Worm (Caenorhabditis elegans) whole organism, L4 larva: ENCODE results near the gene clh-3.
A peak's percentile ranks its signal among the peaks of the same experiment; 100 is the strongest.

Experiments used
- D1046.2 ChIP-seq: fragments of 200-800 bp; sonication (Bioruptor generic); IDR thresholded peaks from 2 replicates; pipeline ENCODE4 v1.3.6; 2022; ENCODE audit warnings: missing genetic modification characterization, missing compliant biosample characterization
- F26F4.8 ChIP-seq: fragments of 200-800 bp; sonication (Bioruptor generic); conservative IDR thresholded peaks from 2 replicates; pipeline ENCODE4 v1.3.6; 2022; ENCODE audit warnings: missing genetic modification characterization, missing compliant biosample characterization
- F44E2.7 ChIP-seq: fragments of 200-800 bp; sonication (Bioruptor generic); IDR thresholded peaks from 2 replicates; pipeline ENCODE4 v2.1.2; 2022; ENCODE audit warnings: missing genetic modification characterization, missing compliant biosample characterization
- F49E8.2 ChIP-seq: sonication (generic microtip); optimal IDR thresholded peaks from 2 replicates; lab custom pipeline; 2016; ENCODE audit warnings: missing compliant biosample characterization, mild to moderate bottlenecking, missing genetic modification characterization, borderline replicate concordance
- T20F7.1 ChIP-seq: fragments of 200-800 bp; sonication (Bioruptor generic); optimal IDR thresholded peaks from 2 replicates; lab custom pipeline; 2018; ENCODE audit warnings: mild to moderate bottlenecking, missing genetic modification characterization, missing compliant biosample characterization
- Y48G9A.11 ChIP-seq: fragments of 200-800 bp; sonication (Bioruptor generic); IDR thresholded peaks from 2 replicates; pipeline ENCODE4 v1.3.6; 2022; ENCODE audit warnings: missing genetic modification reagents, missing genetic modification characterization, missing compliant biosample characterization
- Y5F2A.4 ChIP-seq: fragments of 200-800 bp; sonication (Bioruptor generic); optimal IDR thresholded peaks from 2 replicates; lab custom pipeline; 2018; ENCODE audit warnings: mild to moderate bottlenecking, missing genetic modification characterization, missing compliant biosample characterization
- aly-2 ChIP-seq: sonication (generic microtip); optimal IDR thresholded peaks from 2 replicates; lab custom pipeline; 2018; ENCODE audit warnings: missing biosample characterization, missing genetic modification characterization
- ama-1 ChIP-seq: fragments of 150-350 bp; optimal IDR thresholded peaks from 2 replicates; lab custom pipeline; 2014; ENCODE audit warnings: inconsistent platforms, mixed read lengths
- attf-4 ChIP-seq: sonication (generic microtip); optimal IDR thresholded peaks from 3 replicates; lab custom pipeline; 2017; ENCODE audit warnings: missing biosample characterization, missing genetic modification characterization
- ceh-44 ChIP-seq: fragments of 200-800 bp; sonication (Bioruptor generic); IDR thresholded peaks from 2 replicates; pipeline ENCODE4 v1.3.6; 2022; ENCODE audit warnings: missing genetic modification reagents, missing genetic modification characterization, missing compliant biosample characterization
- ceh-62 ChIP-seq: sonication (generic microtip); optimal IDR thresholded peaks from 2 replicates; lab custom pipeline; 2017; ENCODE audit warnings: missing biosample characterization, missing genetic modification characterization
- ctbp-1 ChIP-seq: fragments of 200-800 bp; sonication (Bioruptor generic); IDR thresholded peaks from 2 replicates; pipeline ENCODE4 v1.3.6; 2022; ENCODE audit warnings: missing genetic modification reagents, missing genetic modification characterization, missing compliant biosample characterization
- daf-16 ChIP-seq, 3 experiments: sonication (generic microtip); optimal IDR thresholded peaks; 2 replicates each; lab custom pipeline; 2016 to 2017; ENCODE audit warnings: missing genetic modification characterization in 3 of 3, missing genetic modification reagents in 3 of 3, mild to moderate bottlenecking in 2 of 3, missing compliant biosample characterization in 2 of 3, missing biosample characterization in 1 of 3, moderate library complexity in 1 of 3
- daf-19 ChIP-seq: fragments of 200-800 bp; sonication (Bioruptor generic); conservative IDR thresholded peaks from 2 replicates; pipeline ENCODE4 v1.3.6; 2022; ENCODE audit warnings: missing genetic modification characterization, missing compliant biosample characterization
- dmd-6 ChIP-seq: fragments of 200-800 bp; sonication (Bioruptor generic); IDR thresholded peaks from 2 replicates; pipeline ENCODE4 v1.3.6; 2022; ENCODE audit warnings: missing genetic modification reagents, missing genetic modification characterization, missing compliant biosample characterization
- dmd-8 ChIP-seq: fragments of 200-800 bp; sonication (Bioruptor generic); IDR thresholded peaks from 2 replicates; pipeline ENCODE4 v1.3.6; 2022; ENCODE audit warnings: missing genetic modification characterization, missing compliant biosample characterization
- duxl-1 ChIP-seq: sonication (generic microtip); optimal IDR thresholded peaks from 2 replicates; lab custom pipeline; 2016; ENCODE audit warnings: mild to moderate bottlenecking, missing genetic modification characterization, moderate library complexity, missing compliant biosample characterization; ENCODE audit not compliant: poor library complexity
- dve-1 ChIP-seq: sonication (generic microtip); optimal IDR thresholded peaks from 2 replicates; lab custom pipeline; 2017; ENCODE audit warnings: antibody characterized with exemption, mild to moderate bottlenecking, missing genetic modification characterization, missing compliant biosample characterization; ENCODE audit not compliant: insufficient read depth
- egl-27 ChIP-seq: sonication (generic microtip); optimal IDR thresholded peaks from 3 replicates; lab custom pipeline; 2017; ENCODE audit warnings: missing biosample characterization, missing genetic modification reagents, missing genetic modification characterization
- egl-43 ChIP-seq: fragments of 200-800 bp; sonication (Bioruptor generic); IDR thresholded peaks from 2 replicates; pipeline ENCODE4 v1.3.6; 2022; ENCODE audit warnings: missing genetic modification reagents, missing genetic modification characterization, missing compliant biosample characterization
- fkh-10 ChIP-seq: fragments of 150-350 bp; optimal IDR thresholded peaks from 2 replicates; lab custom pipeline; 2014; ENCODE audit warnings: missing biosample characterization, missing genetic modification reagents, missing genetic modification characterization
- hlh-11 ChIP-seq: fragments of 200-800 bp; sonication (Bioruptor generic); optimal IDR thresholded peaks from 2 replicates; lab custom pipeline; 2018; ENCODE audit warnings: mild to moderate bottlenecking, missing genetic modification characterization, missing compliant biosample characterization
- hlh-30 ChIP-seq: sonication (generic microtip); optimal IDR thresholded peaks from 2 replicates; lab custom pipeline; 2017; ENCODE audit warnings: antibody characterized with exemption, mild to moderate bottlenecking, missing genetic modification characterization, missing compliant biosample characterization; ENCODE audit not compliant: insufficient read depth
- lir-3 ChIP-seq: sonication (generic microtip); optimal IDR thresholded peaks from 2 replicates; lab custom pipeline; 2016; ENCODE audit warnings: mild to moderate bottlenecking, missing genetic modification characterization, missing compliant biosample characterization
- lsy-2 ChIP-seq, 2 experiments: fragments of 150-350 bp in 1 of 2; sonication (generic microtip) in 1 of 2; optimal IDR thresholded peaks; 2 replicates each; lab custom pipeline; 2014 to 2017; ENCODE audit warnings: missing biosample characterization in 2 of 2, missing genetic modification characterization in 2 of 2
- madf-5 ChIP-seq, 2 experiments: fragments of 200-800 bp; sonication (Bioruptor generic); IDR thresholded peaks; 2 replicates each; pipeline ENCODE4 v1.3.6; 2022; ENCODE audit warnings: missing compliant biosample characterization in 2 of 2, missing genetic modification characterization in 2 of 2
- mes-2 ChIP-seq: sonication (generic microtip); optimal IDR thresholded peaks from 2 replicates; lab custom pipeline; 2016; ENCODE audit warnings: missing genotype, mild to moderate bottlenecking, missing genetic modification characterization, missing compliant biosample characterization; ENCODE audit not compliant: poor library complexity, severe bottlenecking
- mxl-3 ChIP-seq: fragments of 200-800 bp; sonication (Bioruptor generic); optimal IDR thresholded peaks from 2 replicates; lab custom pipeline; 2018; ENCODE audit warnings: mild to moderate bottlenecking, missing genetic modification characterization, missing compliant biosample characterization
- nhr-10 ChIP-seq: fragments of 150-350 bp; optimal IDR thresholded peaks from 2 replicates; lab custom pipeline; 2014; ENCODE audit warnings: missing biosample characterization, missing genetic modification characterization
- nhr-102 ChIP-seq: sonication (generic microtip); optimal IDR thresholded peaks from 2 replicates; lab custom pipeline; 2016; ENCODE audit warnings: mild to moderate bottlenecking, missing genetic modification characterization, moderate library complexity, missing compliant biosample characterization
- nhr-28 ChIP-seq: fragments of 150-350 bp; optimal IDR thresholded peaks from 2 replicates; lab custom pipeline; 2014; ENCODE audit warnings: missing biosample characterization, missing genetic modification characterization
- nhr-6 ChIP-seq: fragments of 150-350 bp; optimal IDR thresholded peaks from 2 replicates; lab custom pipeline; 2014; ENCODE audit warnings: missing biosample characterization, missing genetic modification characterization
- nhr-77 ChIP-seq: fragments of 150-350 bp; optimal IDR thresholded peaks from 2 replicates; lab custom pipeline; 2014; ENCODE audit warnings: missing biosample characterization, missing genetic modification characterization
- pha-4 ChIP-seq, 2 experiments: fragments of 150-350 bp in 1 of 2; fragments of 200-800 bp in 1 of 2; sonication (Bioruptor generic) in 1 of 2; IDR thresholded peaks in 1 of 2; optimal IDR thresholded peaks in 1 of 2; 2 replicates each; pipeline versions ENCODE4 v1.3.6 to Lab custom; 2014 to 2022; ENCODE audit warnings: missing genetic modification characterization in 2 of 2, missing genetic modification reagents in 2 of 2, missing biosample characterization in 1 of 2, missing compliant biosample characterization in 1 of 2
- pqm-1 ChIP-seq: sonication (generic microtip); optimal IDR thresholded peaks from 2 replicates; lab custom pipeline; 2017; ENCODE audit warnings: missing biosample characterization, missing genetic modification characterization
- rbr-2 ChIP-seq: sonication (generic microtip); optimal IDR thresholded peaks from 2 replicates; lab custom pipeline; 2016; ENCODE audit warnings: missing genotype, missing genetic modification characterization, missing compliant biosample characterization
- saeg-2 ChIP-seq: fragments of 200-800 bp; sonication (Bioruptor generic); IDR thresholded peaks from 2 replicates; pipeline ENCODE4 v1.3.6; 2022; ENCODE audit warnings: missing genetic modification reagents, missing genetic modification characterization, missing compliant biosample characterization
- set-16 ChIP-seq: fragments of 200-800 bp; sonication (Bioruptor generic); IDR thresholded peaks from 2 replicates; pipeline ENCODE4 v1.3.6; 2022; ENCODE audit warnings: missing genetic modification reagents, missing genetic modification characterization, missing compliant biosample characterization
- skn-1 ChIP-seq: fragments of 150-350 bp; optimal IDR thresholded peaks from 2 replicates; lab custom pipeline; 2014; ENCODE audit warnings: missing biosample characterization, missing genetic modification characterization
- tra-1 ChIP-seq: fragments of 200-800 bp; sonication (Bioruptor generic); IDR thresholded peaks from 2 replicates; pipeline ENCODE4 v1.3.6; 2022; ENCODE audit warnings: missing genetic modification reagents, missing genetic modification characterization, missing compliant biosample characterization
- unc-130 ChIP-seq: sonication (generic microtip); optimal IDR thresholded peaks from 2 replicates; lab custom pipeline; 2016; ENCODE audit warnings: missing genetic modification reagents, missing genetic modification characterization, missing compliant biosample characterization
- zag-1 ChIP-seq: fragments of 150-350 bp; optimal IDR thresholded peaks from 2 replicates; lab custom pipeline; 2014; ENCODE audit warnings: missing biosample characterization, missing genetic modification characterization
- zip-2 ChIP-seq: fragments of 150-350 bp; optimal IDR thresholded peaks from 2 replicates; lab custom pipeline; 2014; ENCODE audit warnings: missing biosample characterization, missing genetic modification characterization

clh-3 gene

DNA sequence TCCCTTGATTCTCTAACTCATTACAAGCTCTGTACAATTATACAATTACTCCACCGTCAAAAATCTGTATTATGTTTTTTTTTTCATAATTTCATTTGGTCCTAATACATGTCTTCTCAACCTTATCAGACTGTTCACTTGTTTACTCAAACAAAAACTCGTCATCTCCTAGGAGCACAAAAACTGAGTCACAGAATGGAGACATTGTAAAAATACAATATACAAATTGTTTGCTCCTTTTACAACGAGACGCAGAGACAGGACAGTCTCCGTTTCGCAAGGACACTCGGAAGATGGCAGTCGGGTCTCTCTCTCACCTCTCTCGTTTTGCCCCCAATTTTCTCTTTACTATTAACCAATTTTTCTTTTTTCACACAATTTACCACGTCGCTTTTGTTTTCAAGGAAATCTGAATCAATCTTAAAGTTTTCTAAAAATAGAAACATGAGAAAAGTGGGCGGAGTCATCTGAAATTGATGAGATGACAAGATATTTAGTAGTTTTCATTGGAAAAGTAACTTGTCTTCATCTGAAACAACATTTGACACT lies 30.0 kb upstream of the clh-3 start, which contains the start of gene F32A5.8 (continued):
- TF ChIP-seq F44E2.7 (GFP tag; lab: Robert Waterston, UW) (no peak), dmd-8 (GFP tag; lab: Robert Waterston, UW) (no peak), zip-2 (tag; lab: Kevin White, UChicago) (no peak), nhr-28 (tag; lab: Kevin White, UChicago) (peak; percentile 84), Y5F2A.4 (no peak), rbr-2 (tag; lab: Kevin White, UChicago) (no peak), daf-16 (GFP tag; optimal IDR thresholded peaks at IDR 0.05; lab: Kevin White, UChicago) (no peak), daf-16 (tag; optimal IDR thresholded peaks at IDR 0.05; lab: Kevin White, UChicago) (peak; percentile 88), mes-2 (tag; lab: Kevin White, UChicago) (peak; percentile 56)

DNA sequence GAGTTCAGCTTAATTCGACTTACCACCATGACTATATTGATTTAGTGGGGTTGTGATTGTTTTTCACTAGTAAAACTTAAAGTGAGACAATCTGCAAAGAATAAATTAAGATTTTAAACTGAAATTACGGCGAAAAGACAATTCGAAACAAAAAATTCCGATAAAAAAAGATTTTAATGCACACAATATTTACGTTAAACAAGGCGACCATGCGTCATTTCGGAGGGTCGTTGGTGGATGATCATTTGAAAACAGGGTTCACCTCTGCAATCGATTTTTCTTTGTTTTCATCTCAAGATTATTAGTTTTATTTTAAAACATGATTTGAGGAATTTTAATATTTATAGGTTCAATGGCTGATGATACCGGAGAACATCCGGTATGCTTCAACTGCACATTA lies 27.4 kb upstream of the clh-3 start, which contains the start of gene lsm-4:
Gene lsm-4, minus strand, starts transcription at position 91 of the 400 bp plus-strand sequence.
- TF ChIP-seq zip-2 (tag; lab: Kevin White, UChicago) (no peak), Y48G9A.11 (GFP tag; lab: Robert Waterston, UW) (peak; percentile 73; the same call in 1 of the 2 replicates), mxl-3 (GFP tag; lab: Kevin White, UChicago) (no peak), lsy-2 (tag; optimal IDR thresholded peaks at IDR 0.05; lab: Kevin White, UChicago) (peak in 1 of 2 experiments; percentile 25), pha-4 (GFP tag; IDR thresholded peaks at IDR 0.05; lab: Robert Waterston, UW) (no peak), pha-4 (tag; optimal IDR thresholded peaks at IDR 0.05; lab: Kevin White, UChicago) (no peak), daf-16 (GFP tag; optimal IDR thresholded peaks at IDR 0.05; lab: Kevin White, UChicago) (no peak), daf-16 (tag; optimal IDR thresholded peaks at IDR 0.05; lab: Kevin White, UChicago) (peak; percentile 11), unc-130 (no peak), T20F7.1 (GFP tag; lab: Kevin White, UChicago) (peak; percentile 92)
- TF ChIP-seq, all 104 proteins: peak for 4

DNA sequence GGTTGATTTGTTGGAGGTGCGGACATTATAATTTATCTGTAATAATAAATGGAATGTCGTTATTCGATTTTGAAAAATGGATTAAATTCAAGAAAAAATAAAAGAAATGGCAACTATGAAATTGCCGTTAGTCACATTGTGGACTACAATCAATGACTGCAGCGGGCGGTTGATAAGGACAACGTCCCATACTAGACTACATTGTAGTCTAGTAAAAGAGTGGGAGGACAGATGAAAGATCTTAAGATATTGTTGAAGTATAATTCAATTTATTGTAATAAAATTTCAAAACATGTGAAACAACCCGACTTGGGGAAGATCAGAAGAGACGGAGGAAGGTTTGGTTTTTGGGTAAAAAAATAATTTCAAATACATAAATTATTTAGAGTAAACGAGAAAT lies 26.3 kb upstream of the clh-3 start, which contains the start of the genes prx-13 and ada-2:
Gene prx-13, minus strand, starts transcription at position 38 of the 400 bp plus-strand sequence.
Gene ada-2, plus strand, starts transcription at position 282 of the 400 bp plus-strand sequence.
- peak; percentile 5 for TF ChIP-seq lir-3 (tag; lab: Kevin White, UChicago)
- TF ChIP-seq duxl-1 (tag; lab: Kevin White, UChicago): no peak
- TF ChIP-seq fkh-10: no peak
- TF ChIP-seq ctbp-1 (GFP tag; lab: Robert Waterston, UW): no peak
- no peak for TF ChIP-seq egl-43 (GFP tag; lab: Robert Waterston, UW)
- peak; percentile 98 for TF ChIP-seq nhr-28 (tag; lab: Kevin White, UChicago)
- no peak for TF ChIP-seq nhr-102 (tag; lab: Kevin White, UChicago)
- peak; percentile 25 for TF ChIP-seq hlh-30 (tag; lab: Kevin White, UChicago)
- TF ChIP-seq egl-27 (tag; lab: Kevin White, UChicago): no peak
- peak; percentile 40 for TF ChIP-seq nhr-77 (tag; lab: Kevin White, UChicago)
- no peak for TF ChIP-seq madf-5 (GFP tag; IDR thresholded peaks at IDR 0.05; lab: Robert Waterston, UW)
- no peak for TF ChIP-seq mes-2 (tag; lab: Kevin White, UChicago)
- no peak for TF ChIP-seq mxl-3 (GFP tag; lab: Kevin White, UChicago)
- no peak for TF ChIP-seq F49E8.2
- TF ChIP-seq lsy-2 (tag; optimal IDR thresholded peaks at IDR 0.05; lab: Kevin White, UChicago): peak in 1 of 2 experiments; percentile 3
- no peak for TF ChIP-seq daf-19 (GFP tag; lab: Robert Waterston, UW)
- peak; percentile 46 for TF ChIP-seq T20F7.1 (GFP tag; lab: Kevin White, UChicago)
- no peak for TF ChIP-seq zag-1 (tag; lab: Kevin White, UChicago)
- no peak for TF ChIP-seq set-16 (GFP tag; lab: Robert Waterston, UW)
- TF ChIP-seq dve-1 (tag; lab: Kevin White, UChicago): peak; percentile 45
- TF ChIP-seq nhr-10 (tag; lab: Kevin White, UChicago): no peak
- no peak for TF ChIP-seq saeg-2 (GFP tag; lab: Robert Waterston, UW)
- TF ChIP-seq dmd-6 (GFP tag; lab: Robert Waterston, UW): peak; percentile 53
- no peak for TF ChIP-seq ama-1 (lab: Kevin White, UChicago)
- peak; percentile 76 for TF ChIP-seq pqm-1
- no peak for TF ChIP-seq aly-2 (tag; lab: Kevin White, UChicago)
- no peak for TF ChIP-seq F26F4.8 (GFP tag; lab: Robert Waterston, UW)
- no peak for TF ChIP-seq D1046.2 (GFP tag; lab: Robert Waterston, UW)
- no peak for TF ChIP-seq ceh-62 (tag; lab: Kevin White, UChicago)
- peak; percentile 50 for TF ChIP-seq nhr-6
- TF ChIP-seq attf-4 (tag; lab: Kevin White, UChicago): no peak
- no peak for TF ChIP-seq skn-1 (tag; lab: Kevin White, UChicago)
- TF ChIP-seq hlh-11 (tag; lab: Kevin White, UChicago): peak; percentile 46
- TF ChIP-seq ceh-44: no peak
- TF ChIP-seq tra-1 (GFP tag; lab: Robert Waterston, UW): no peak
- TF ChIP-seq daf-16 (GFP tag; optimal IDR thresholded peaks at IDR 0.05; lab: Kevin White, UChicago): no peak
- TF ChIP-seq daf-16 (tag; optimal IDR thresholded peaks at IDR 0.05; lab: Kevin White, UChicago): peak; percentile 37
